Worm (Caenorhabditis elegans) whole organism, young adult: ENCODE data around the gene djr-1.1.

ENCODE experiments used
- B0035.1 ChIP-seq: sonication (generic microtip); optimal IDR thresholded peaks from 2 replicates; lab custom pipeline; 2016; ENCODE audit warnings: missing genetic modification characterization, mild to moderate bottlenecking, missing compliant biosample characterization, missing genotype, missing genetic modification reagents
- C06A6.2 ChIP-seq: fragments of 200-800 bp; sonication (Bioruptor generic); conservative IDR thresholded peaks from 2 replicates; pipeline ENCODE4 v1.3.6; 2022; ENCODE audit warnings: missing genetic modification characterization, missing compliant biosample characterization
- F23B12.7 ChIP-seq: sonication (generic microtip); optimal IDR thresholded peaks from 2 replicates; lab custom pipeline; 2017; ENCODE audit warnings: missing genetic modification characterization, mild to moderate bottlenecking, missing compliant biosample characterization, antibody characterized with exemption, moderate library complexity; ENCODE audit not compliant: insufficient read depth
- F33H1.4 ChIP-seq: fragments of 200-800 bp; sonication (Bioruptor generic); IDR thresholded peaks from 2 replicates; pipeline ENCODE4 v1.3.6; 2022; ENCODE audit warnings: missing genetic modification reagents, missing genetic modification characterization, missing compliant biosample characterization
- F39B2.1 ChIP-seq: fragments of 200-800 bp; sonication (Bioruptor generic); IDR thresholded peaks from 2 replicates; pipeline ENCODE4 v1.3.6; 2022; ENCODE audit warnings: missing genetic modification reagents, missing genetic modification characterization, missing compliant biosample characterization
- F55B11.4 ChIP-seq: sonication (generic microtip); optimal IDR thresholded peaks from 2 replicates; lab custom pipeline; 2016; ENCODE audit warnings: missing compliant biosample characterization, missing genetic modification characterization, borderline replicate concordance; ENCODE audit not compliant: insufficient read depth
- ZK185.1 ChIP-seq: sonication (generic microtip); optimal IDR thresholded peaks from 2 replicates; lab custom pipeline; 2016; ENCODE audit warnings: mild to moderate bottlenecking, missing genetic modification characterization, missing compliant biosample characterization; ENCODE audit not compliant: poor library complexity, severe bottlenecking
- aptf-2 ChIP-seq: fragments of 200-800 bp; sonication (Bioruptor generic); conservative IDR thresholded peaks from 2 replicates; pipeline ENCODE4 v1.3.6; 2022; ENCODE audit warnings: missing genetic modification reagents, missing genetic modification characterization, missing compliant biosample characterization
- atf-7 ChIP-seq: sonication (generic microtip); optimal IDR thresholded peaks from 2 replicates; lab custom pipeline; 2017; ENCODE audit warnings: mild to moderate bottlenecking, missing genetic modification characterization, missing compliant biosample characterization
- attf-3 ChIP-seq: fragments of 200-800 bp; sonication (Bioruptor generic); conservative IDR thresholded peaks from 2 replicates; pipeline ENCODE4 v1.3.6; 2022; ENCODE audit warnings: missing genetic modification reagents, missing genetic modification characterization, missing compliant biosample characterization
- attf-5 ChIP-seq: fragments of 200-800 bp; sonication (Bioruptor generic); optimal IDR thresholded peaks from 2 replicates; lab custom pipeline; 2018; ENCODE audit warnings: mild to moderate bottlenecking, missing genetic modification characterization, missing compliant biosample characterization
- attf-6 ChIP-seq: fragments of 200-800 bp; sonication (Bioruptor generic); IDR thresholded peaks from 2 replicates; pipeline ENCODE4 v1.3.6; 2022; ENCODE audit warnings: missing genetic modification reagents, missing genetic modification characterization, missing compliant biosample characterization
- bed-1 ChIP-seq: fragments of 200-800 bp; sonication (Bioruptor generic); IDR thresholded peaks from 2 replicates; pipeline ENCODE4 v1.3.6; 2022; ENCODE audit warnings: missing genetic modification reagents, missing genetic modification characterization, missing compliant biosample characterization
- cebp-1 ChIP-seq, 2 experiments: fragments of 200-800 bp in 1 of 2; sonication (Bioruptor generic) in 1 of 2; sonication (generic microtip) in 1 of 2; IDR thresholded peaks in 1 of 2; optimal IDR thresholded peaks in 1 of 2; 2 replicates each; pipeline versions ENCODE4 v1.3.6 to Lab custom; 2017 to 2022; ENCODE audit warnings: missing compliant biosample characterization in 2 of 2, missing genetic modification characterization in 2 of 2, mild to moderate bottlenecking in 1 of 2, missing genetic modification reagents in 1 of 2, moderate library complexity in 1 of 2
- ceh-100 ChIP-seq: fragments of 200-800 bp; sonication (Bioruptor generic); IDR thresholded peaks from 2 replicates; pipeline ENCODE4 v1.3.6; 2022; ENCODE audit warnings: missing genetic modification reagents, missing genetic modification characterization, missing compliant biosample characterization
- chd-7 ChIP-seq: sonication (generic microtip); optimal IDR thresholded peaks from 2 replicates; lab custom pipeline; 2016; ENCODE audit warnings: mild to moderate bottlenecking, missing genetic modification characterization, moderate library complexity, missing compliant biosample characterization
- dpff-1 ChIP-seq: sonication (generic microtip); optimal IDR thresholded peaks from 2 replicates; lab custom pipeline; 2017; ENCODE audit warnings: mild to moderate bottlenecking, missing genetic modification characterization, missing compliant biosample characterization
- egl-18 ChIP-seq: fragments of 200-800 bp; sonication (Bioruptor generic); IDR thresholded peaks from 2 replicates; pipeline ENCODE4 v1.3.6; 2022; ENCODE audit warnings: missing genetic modification reagents, missing genetic modification characterization, missing compliant biosample characterization
- ekl-4 ChIP-seq: fragments of 200-800 bp; sonication (Bioruptor generic); IDR thresholded peaks from 2 replicates; pipeline ENCODE4 v1.3.6; 2022; ENCODE audit warnings: missing genetic modification reagents, missing genetic modification characterization, missing compliant biosample characterization
- gei-17 ChIP-seq: fragments of 200-800 bp; sonication (Bioruptor generic); optimal IDR thresholded peaks from 2 replicates; lab custom pipeline; 2018; ENCODE audit warnings: mild to moderate bottlenecking, missing genetic modification characterization, missing compliant biosample characterization
- hlh-12 ChIP-seq: sonication (generic microtip); optimal IDR thresholded peaks from 2 replicates; lab custom pipeline; 2016; ENCODE audit warnings: missing genetic modification characterization, missing compliant biosample characterization
- hrde-1 ChIP-seq: sonication (generic microtip); optimal IDR thresholded peaks from 2 replicates; lab custom pipeline; 2016; ENCODE audit warnings: missing genetic modification characterization, mild to moderate bottlenecking, missing compliant biosample characterization, moderate library complexity, missing genotype, missing genetic modification reagents, borderline replicate concordance
- let-607 ChIP-seq, 2 experiments: fragments of 200-800 bp in 1 of 2; sonication (Bioruptor generic) in 1 of 2; sonication (generic microtip) in 1 of 2; optimal IDR thresholded peaks; 2 replicates each; lab custom pipeline; 2016 to 2018; ENCODE audit warnings: mild to moderate bottlenecking in 2 of 2, missing compliant biosample characterization in 2 of 2, missing genetic modification characterization in 2 of 2, moderate library complexity in 2 of 2, missing genotype in 1 of 2
- lin-40 ChIP-seq: sonication (generic microtip); optimal IDR thresholded peaks from 2 replicates; lab custom pipeline; 2016; ENCODE audit warnings: missing genetic modification characterization, mild to moderate bottlenecking, missing compliant biosample characterization, missing genotype, missing genetic modification reagents
- madf-3 ChIP-seq: fragments of 200-800 bp; sonication (Bioruptor generic); IDR thresholded peaks from 2 replicates; pipeline ENCODE4 v1.3.6; 2022; ENCODE audit warnings: missing genetic modification reagents, missing genetic modification characterization, missing compliant biosample characterization
- mxl-1 ChIP-seq: sonication (generic microtip); optimal IDR thresholded peaks from 2 replicates; lab custom pipeline; 2016; ENCODE audit warnings: missing genetic modification characterization, missing compliant biosample characterization
- nfyb-1 ChIP-seq: fragments of 200-800 bp; sonication (Bioruptor generic); IDR thresholded peaks from 2 replicates; pipeline ENCODE4 v1.3.6; 2022; ENCODE audit warnings: missing genetic modification reagents, missing genetic modification characterization, missing compliant biosample characterization
- nhr-120 ChIP-seq: fragments of 200-800 bp; sonication (Bioruptor generic); IDR thresholded peaks from 2 replicates; pipeline ENCODE4 v1.3.6; 2022; ENCODE audit warnings: missing genetic modification characterization, missing compliant biosample characterization
- nhr-90 ChIP-seq: sonication (generic microtip); optimal IDR thresholded peaks from 2 replicates; lab custom pipeline; 2016; ENCODE audit warnings: missing genotype, mild to moderate bottlenecking, missing genetic modification characterization, missing compliant biosample characterization
- pbrm-1 ChIP-seq: fragments of 200-800 bp; sonication (Bioruptor generic); IDR thresholded peaks from 2 replicates; pipeline ENCODE4 v1.3.6; 2022; ENCODE audit warnings: missing genetic modification reagents, missing genetic modification characterization, missing compliant biosample characterization
- rcor-1 ChIP-seq: fragments of 200-800 bp; sonication (Bioruptor generic); IDR thresholded peaks from 2 replicates; pipeline ENCODE4 v1.3.6; 2022; ENCODE audit warnings: missing genetic modification reagents, missing genetic modification characterization, missing compliant biosample characterization
- rec-8 ChIP-seq, 2 experiments: sonication (generic microtip); optimal IDR thresholded peaks; 2 replicates each; lab custom pipeline; 2016; ENCODE audit warnings: mild to moderate bottlenecking in 2 of 2, missing genetic modification characterization in 2 of 2, missing genetic modification reagents in 2 of 2, missing genotype in 2 of 2, missing biosample characterization in 1 of 2, missing compliant biosample characterization in 1 of 2, moderate library complexity in 1 of 2
- repo-1 ChIP-seq: sonication (generic microtip); optimal IDR thresholded peaks from 2 replicates; lab custom pipeline; 2017; ENCODE audit warnings: mild to moderate bottlenecking, missing genetic modification characterization, missing compliant biosample characterization
- rpc-1 ChIP-seq, 2 experiments: fragments of 150-350 bp in 1 of 2; sonication (generic microtip) in 1 of 2; optimal IDR thresholded peaks; 2 replicates each; lab custom pipeline; 2014 to 2018; ENCODE audit warnings: missing biosample characterization in 1 of 2, missing genetic modification characterization in 1 of 2, missing genetic modification reagents in 1 of 2, missing genotype in 1 of 2
- sdz-38 ChIP-seq: sonication (generic microtip); optimal IDR thresholded peaks from 2 replicates; lab custom pipeline; 2016; ENCODE audit warnings: missing genotype, missing genetic modification characterization, missing compliant biosample characterization
- snpc-3.4 ChIP-seq: sonication (generic microtip); optimal IDR thresholded peaks from 2 replicates; lab custom pipeline; 2017; ENCODE audit warnings: missing genetic modification characterization, mild to moderate bottlenecking, missing compliant biosample characterization, antibody characterized with exemption, moderate library complexity, missing genotype, missing genetic modification reagents
- tbp1 ChIP-seq: fragments of 200-800 bp; sonication (Bioruptor generic); optimal IDR thresholded peaks from 2 replicates; lab custom pipeline; 2018; ENCODE audit warnings: mild to moderate bottlenecking, missing genetic modification characterization, missing compliant biosample characterization
- ztf-22 ChIP-seq: fragments of 200-800 bp; sonication (Bioruptor generic); optimal IDR thresholded peaks from 2 replicates; lab custom pipeline; 2018; ENCODE audit warnings: mild to moderate bottlenecking, missing genetic modification characterization, moderate library complexity, missing compliant biosample characterization
- ztf-26 ChIP-seq: sonication (generic microtip); optimal IDR thresholded peaks from 2 replicates; lab custom pipeline; 2017; ENCODE audit warnings: missing genetic modification characterization, missing compliant biosample characterization

djr-1.1 gene

ce11 chrII:278636-279035 lies 11.7 kb upstream of the djr-1.1 start, which contains the start of gene B0432.8:
B0432.8 (minus strand) TSS chrII:278736.
- TF ChIP-seq hrde-1 (tag; lab: Kevin White, UChicago) (no peak), atf-7 (tag; lab: Kevin White, UChicago) (no peak), dpff-1 (tag; lab: Kevin White, UChicago) (no peak), C06A6.2 (GFP tag; lab: Robert Waterston, UW) (no peak), sdz-38 (tag; lab: Kevin White, UChicago) (no peak), chd-7 (no peak), attf-6 (GFP tag; lab: Robert Waterston, UW) (no peak), B0035.1 (tag; lab: Kevin White, UChicago) (no peak), egl-18 (GFP tag; lab: Robert Waterston, UW) (no peak), rec-8 (tag; optimal IDR thresholded peaks at IDR 0.05; lab: Kevin White, UChicago) (no peak), ZK185.1 (no peak), repo-1 (tag; lab: Kevin White, UChicago) (no peak), tbp1 (no peak), snpc-3.4 (tag; lab: Kevin White, UChicago) (no peak), F39B2.1 (GFP tag; lab: Robert Waterston, UW) (no peak)

ce11 chrII:282483-282882 lies 7.9 kb upstream of the djr-1.1 start, which contains the start of gene trul-1:
trul-1 (minus strand) TSS chrII:282583.
- TF ChIP-seq ceh-100 (GFP tag; lab: Robert Waterston, UW) = no peak
- TF ChIP-seq cebp-1 (GFP tag; IDR thresholded peaks at IDR 0.05; lab: Robert Waterston, UW) = no peak
- TF ChIP-seq cebp-1 (tag; optimal IDR thresholded peaks at IDR 0.05; lab: Kevin White, UChicago) = no peak
- no peak for TF ChIP-seq hlh-12
- TF ChIP-seq rpc-1 (optimal IDR thresholded peaks at IDR 0.05; lab: Kevin White, UChicago) = no peak
- no peak for TF ChIP-seq rpc-1 (tag; optimal IDR thresholded peaks at IDR 0.05; lab: Kevin White, UChicago)
- no peak for TF ChIP-seq gei-17
- TF ChIP-seq nfyb-1 (GFP tag; lab: Robert Waterston, UW) = no peak
- TF ChIP-seq lin-40 (tag; lab: Kevin White, UChicago) = no peak
- TF ChIP-seq mxl-1 (tag; lab: Kevin White, UChicago) = no peak
- no peak for TF ChIP-seq B0035.1 (tag; lab: Kevin White, UChicago)
- TF ChIP-seq aptf-2 (GFP tag; lab: Robert Waterston, UW) = no peak
- no peak for TF ChIP-seq F33H1.4 (GFP tag; lab: Robert Waterston, UW)
- TF ChIP-seq ekl-4 = no peak
- no peak for TF ChIP-seq ztf-22
- TF ChIP-seq sdz-38 (tag; lab: Kevin White, UChicago) = no peak
- no peak for TF ChIP-seq pbrm-1 (GFP tag; lab: Robert Waterston, UW)
- TF ChIP-seq, all 124 proteins: peak for 0

- TF ChIP-seq sdz-38 (tag; lab: Kevin White, UChicago) (no peak), attf-3 (GFP tag; lab: Robert Waterston, UW) (0 out of 2 replicates have a peak, but pooled peaks have one; percentile 1)
These were observed 6.8 kb upstream of the djr-1.1 start, which contains the start of gene B0432.9 for ce11 chrII:283594-283993. B0432.9 (minus strand) TSS chrII:283694.

- no peak for TF ChIP-seq cebp-1 (GFP tag; IDR thresholded peaks at IDR 0.05; lab: Robert Waterston, UW)
- TF ChIP-seq cebp-1 (tag; optimal IDR thresholded peaks at IDR 0.05; lab: Kevin White, UChicago) = peak; percentile 65
- peak; percentile 75 for TF ChIP-seq F23B12.7 (tag; lab: Kevin White, UChicago)
- TF ChIP-seq C06A6.2 (GFP tag; lab: Robert Waterston, UW) = 0 out of 2 replicates have a peak, but pooled peaks have one; percentile 32
- no peak for TF ChIP-seq nhr-120
- peak; percentile 46; the same call in 1 of the 2 replicates for TF ChIP-seq pbrm-1 (GFP tag; lab: Robert Waterston, UW)
- TF ChIP-seq ztf-26 (tag; lab: Kevin White, UChicago) = peak; percentile 36
- no peak for TF ChIP-seq F55B11.4
- peak in 1 of 2 experiments; percentile 27 for TF ChIP-seq let-607 (tag; optimal IDR thresholded peaks at IDR 0.05; lab: Kevin White, UChicago)
- TF ChIP-seq rcor-1 = peak; percentile 47
- 0 out of 2 replicates have a peak, but pooled peaks have one; percentile 26 for TF ChIP-seq madf-3 (GFP tag; lab: Robert Waterston, UW)
- no peak for TF ChIP-seq bed-1
- peak; percentile 52 for TF ChIP-seq attf-5 (GFP tag; lab: Kevin White, UChicago)
- no peak for TF ChIP-seq nhr-90 (tag; lab: Kevin White, UChicago)
These were observed 4.5 kb upstream of the djr-1.1 start, which contains the start of gene B0432.10 for ce11 chrII:285627-286550. B0432.10 (minus strand) TSS chrII:286275.
